Worm (Caenorhabditis elegans) whole organism, young adult: Measurements from ENCODE around the gene ugt-14.

Source experiments
- ceh-91 ChIP-seq: fragments of 200-800 bp; sonication (Bioruptor generic); IDR thresholded peaks from 2 replicates; pipeline ENCODE4 v1.3.6; 2022; ENCODE audit warnings: missing genetic modification reagents, missing genetic modification characterization, missing compliant biosample characterization
- ets-4 ChIP-seq: fragments of 200-800 bp; sonication (Bioruptor generic); optimal IDR thresholded peaks from 2 replicates; lab custom pipeline; 2018; ENCODE audit warnings: mild to moderate bottlenecking, missing genetic modification characterization, missing compliant biosample characterization
- snpc-1.3 ChIP-seq: sonication (generic microtip); optimal IDR thresholded peaks from 2 replicates; lab custom pipeline; 2017; ENCODE audit warnings: missing genetic modification characterization, mild to moderate bottlenecking, missing compliant biosample characterization, antibody characterized with exemption, moderate library complexity, missing genotype, missing genetic modification reagents; ENCODE audit not compliant: insufficient read depth
- tbx-9 ChIP-seq: sonication (generic microtip); optimal IDR thresholded peaks from 2 replicates; lab custom pipeline; 2016; ENCODE audit warnings: borderline replicate concordance, missing genetic modification characterization, inconsistent platforms, missing compliant biosample characterization
- unc-62 ChIP-seq: fragments of 150-350 bp; optimal IDR thresholded peaks from 2 replicates; lab custom pipeline; 2014; ENCODE audit warnings: missing biosample characterization, missing genetic modification reagents, missing genetic modification characterization
- ztf-6 ChIP-seq: fragments of 200-800 bp; sonication (Bioruptor generic); IDR thresholded peaks from 2 replicates; pipeline ENCODE4 v1.3.6; 2022; ENCODE audit warnings: missing genetic modification reagents, missing genetic modification characterization, missing compliant biosample characterization

DNA sequence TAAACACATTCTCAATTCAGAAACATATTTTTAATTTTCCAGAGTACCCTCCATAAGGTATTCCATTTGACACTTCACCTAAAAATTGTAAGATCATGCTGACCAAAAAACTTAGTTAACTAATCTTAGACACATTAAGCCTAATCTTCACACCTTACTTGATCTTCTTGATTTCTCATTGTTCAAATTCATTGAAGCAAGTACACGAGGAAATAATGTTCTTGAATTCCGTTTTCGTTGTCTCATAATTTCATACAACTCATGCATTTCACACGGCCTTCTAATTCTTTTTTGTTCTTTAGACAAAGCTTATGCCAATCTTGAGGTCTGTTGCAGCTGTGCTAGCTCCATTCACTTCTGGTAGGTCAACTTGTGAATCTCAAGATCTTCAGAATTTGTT lies 34.1 kb upstream of the ugt-14 start, which contains the start of gene srd-33:
- TF ChIP-seq ets-4: no peak
- no peak for TF ChIP-seq snpc-1.3 (tag; lab: Kevin White, UChicago)
- no peak for TF ChIP-seq ceh-91 (GFP tag; lab: Robert Waterston, UW)
- TF ChIP-seq unc-62 (GFP tag; lab: Kevin White, UChicago): no peak
- no peak for TF ChIP-seq tbx-9 (tag; lab: Kevin White, UChicago)
- TF ChIP-seq ztf-6 (GFP tag; lab: Robert Waterston, UW): no peak
